Fruit fly (Drosophila melanogaster) whole organism, prepupa: ENCODE results near the gene CG32099.

ENCODE experiments used
- Blimp-1 ChIP-seq: fragments of 200-800 bp; sonication (Bioruptor generic); optimal IDR thresholded peaks from 3 replicates; lab custom pipeline; 2017; ENCODE audit warnings: missing biosample characterization, missing genetic modification characterization, mild to moderate bottlenecking, moderate library complexity, missing genetic modification reagents
- CG10631 ChIP-seq: fragments of 200-800 bp; sonication (Bioruptor generic); optimal IDR thresholded peaks from 2 replicates; lab custom pipeline; 2016; ENCODE audit warnings: missing biosample characterization, missing genetic modification characterization
- CG10669 ChIP-seq: fragments of 200-800 bp; sonication (Bioruptor generic); optimal IDR thresholded peaks from 3 replicates; lab custom pipeline; 2018; ENCODE audit warnings: missing biosample characterization, mild to moderate bottlenecking, missing genetic modification characterization, moderate library complexity
- CG11294 ChIP-seq: fragments of 200-800 bp; sonication (Bioruptor generic); IDR thresholded peaks from 2 replicates; pipeline ENCODE4 v1.3.6; 2022; ENCODE audit warnings: missing biosample characterization, missing genetic modification characterization
- CG11762 ChIP-seq: fragments of 200-800 bp; sonication (Bioruptor generic); optimal IDR thresholded peaks from 3 replicates; lab custom pipeline; 2016; ENCODE audit warnings: missing biosample characterization, missing genetic modification characterization; ENCODE audit not compliant: insufficient read depth
- CG11902 ChIP-seq: fragments of 200-800 bp; sonication (Bioruptor generic); optimal IDR thresholded peaks from 3 replicates; lab custom pipeline; 2016; ENCODE audit warnings: missing biosample characterization, missing genetic modification characterization
- CG15336 ChIP-seq: fragments of 200-800 bp; sonication (Bioruptor generic); IDR thresholded peaks from 2 replicates; pipeline ENCODE4 v1.3.6; 2022; ENCODE audit warnings: missing biosample characterization, missing genetic modification characterization
- CG1621 ChIP-seq: fragments of 200-800 bp; sonication (Bioruptor generic); optimal IDR thresholded peaks from 3 replicates; lab custom pipeline; 2018; ENCODE audit warnings: missing biosample characterization, mild to moderate bottlenecking, missing genetic modification characterization
- CG3032 ChIP-seq: fragments of 200-800 bp; optimal IDR thresholded peaks from 2 replicates; lab custom pipeline; 2019; ENCODE audit warnings: missing biosample characterization, mild to moderate bottlenecking, missing genetic modification characterization, moderate library complexity
- CG31627 ChIP-seq: fragments of 200-800 bp; sonication (Bioruptor generic); optimal IDR thresholded peaks from 3 replicates; lab custom pipeline; 2016; ENCODE audit warnings: missing biosample characterization, missing genetic modification characterization
- CG32006 ChIP-seq: fragments of 200-800 bp; sonication (Bioruptor generic); optimal IDR thresholded peaks from 3 replicates; lab custom pipeline; 2017; ENCODE audit warnings: missing biosample characterization, mild to moderate bottlenecking, missing genetic modification characterization
- CG34406 ChIP-seq: fragments of 200-800 bp; sonication (Bioruptor generic); optimal IDR thresholded peaks from 3 replicates; lab custom pipeline; 2016; ENCODE audit warnings: missing biosample characterization, missing genetic modification characterization
- CG4318 ChIP-seq: fragments of 200-800 bp; sonication (Bioruptor generic); optimal IDR thresholded peaks from 3 replicates; lab custom pipeline; 2017; ENCODE audit warnings: missing biosample characterization, mild to moderate bottlenecking, missing genetic modification characterization
- CG6163 ChIP-seq: fragments of 200-800 bp; sonication (Bioruptor generic); IDR thresholded peaks from 3 replicates; pipeline ENCODE4 v1.3.6; 2022; ENCODE audit warnings: missing biosample characterization, missing genetic modification characterization
- CG6276 ChIP-seq: fragments of 200-800 bp; sonication (Bioruptor generic); optimal IDR thresholded peaks from 2 replicates; lab custom pipeline; 2017; ENCODE audit warnings: missing biosample characterization, mild to moderate bottlenecking, missing genetic modification characterization
- CG6792 ChIP-seq: fragments of 200-800 bp; sonication (Bioruptor generic); optimal IDR thresholded peaks from 3 replicates; lab custom pipeline; 2016; ENCODE audit warnings: missing biosample characterization, missing genetic modification characterization
- CG6808 ChIP-seq: fragments of 200-800 bp; sonication (Bioruptor generic); optimal IDR thresholded peaks from 3 replicates; lab custom pipeline; 2017; ENCODE audit warnings: missing biosample characterization, missing genetic modification characterization, mild to moderate bottlenecking, moderate library complexity, missing genetic modification reagents
- CG6854 ChIP-seq: fragments of 200-800 bp; sonication (Bioruptor generic); optimal IDR thresholded peaks from 2 replicates; lab custom pipeline; 2017; ENCODE audit warnings: missing biosample characterization, mild to moderate bottlenecking, missing genetic modification characterization
- CG7368 ChIP-seq: fragments of 200-800 bp; sonication (Bioruptor generic); optimal IDR thresholded peaks from 3 replicates; lab custom pipeline; 2016; ENCODE audit warnings: missing biosample characterization, missing genetic modification characterization
- CG8319 ChIP-seq: fragments of 200-800 bp; sonication (Bioruptor generic); optimal IDR thresholded peaks from 3 replicates; lab custom pipeline; 2016; ENCODE audit warnings: missing biosample characterization, missing genetic modification characterization
- Eip75B ChIP-seq: fragments of 200-800 bp; sonication (Bioruptor generic); optimal IDR thresholded peaks from 3 replicates; lab custom pipeline; 2016; ENCODE audit warnings: missing biosample characterization, missing genetic modification characterization
- Ets21C ChIP-seq: fragments of 200-800 bp; sonication (Bioruptor generic); optimal IDR thresholded peaks from 3 replicates; lab custom pipeline; 2016; ENCODE audit warnings: missing biosample characterization, missing genetic modification characterization
- Gug ChIP-seq: fragments of 200-800 bp; sonication (Bioruptor generic); IDR thresholded peaks from 2 replicates; pipeline ENCODE4 v1.3.6; 2022; ENCODE audit warnings: missing biosample characterization, missing genetic modification characterization
- Hr39 ChIP-seq: fragments of 200-800 bp; sonication (Bioruptor generic); optimal IDR thresholded peaks from 2 replicates; lab custom pipeline; 2016; ENCODE audit warnings: missing biosample characterization, missing genetic modification characterization
- Lpt ChIP-seq: fragments of 200-800 bp; sonication (Bioruptor generic); optimal IDR thresholded peaks from 3 replicates; lab custom pipeline; 2016; ENCODE audit warnings: missing biosample characterization, missing genetic modification characterization
- Met ChIP-seq: fragments of 200-800 bp; sonication (Bioruptor generic); optimal IDR thresholded peaks from 3 replicates; lab custom pipeline; 2016; ENCODE audit warnings: missing biosample characterization, missing genetic modification characterization
- OdsH ChIP-seq: fragments of 200-800 bp; sonication (Bioruptor generic); optimal IDR thresholded peaks from 3 replicates; lab custom pipeline; 2016; ENCODE audit warnings: missing biosample characterization, missing genetic modification characterization
- Smox ChIP-seq: fragments of 200-800 bp; sonication (Bioruptor generic); optimal IDR thresholded peaks from 3 replicates; lab custom pipeline; 2016; ENCODE audit warnings: missing biosample characterization, missing genetic modification characterization
- Sox102F ChIP-seq: fragments of 200-800 bp; sonication (Bioruptor generic); optimal IDR thresholded peaks from 2 replicates; lab custom pipeline; 2016; ENCODE audit warnings: missing biosample characterization, mild to moderate bottlenecking, missing genetic modification characterization
- achi ChIP-seq: fragments of 200-800 bp; sonication (Bioruptor generic); optimal IDR thresholded peaks from 3 replicates; lab custom pipeline; 2016; ENCODE audit warnings: missing biosample characterization, missing genetic modification characterization
- acj6 ChIP-seq: fragments of 200-800 bp; sonication (Bioruptor generic); optimal IDR thresholded peaks from 3 replicates; lab custom pipeline; 2016; ENCODE audit warnings: missing biosample characterization, missing genetic modification characterization
- dac ChIP-seq: fragments of 200-800 bp; sonication (Bioruptor generic); optimal IDR thresholded peaks from 2 replicates; lab custom pipeline; 2017; ENCODE audit warnings: missing biosample characterization, mild to moderate bottlenecking, missing genetic modification characterization
- dsx ChIP-seq: fragments of 200-800 bp; optimal IDR thresholded peaks from 3 replicates; lab custom pipeline; 2019; ENCODE audit warnings: missing biosample characterization, mild to moderate bottlenecking, missing genetic modification characterization, moderate library complexity; ENCODE audit not compliant: poor library complexity, severe bottlenecking
- eg ChIP-seq: fragments of 200-800 bp; sonication (Bioruptor generic); IDR thresholded peaks from 3 replicates; pipeline ENCODE4 v1.3.6; 2022; ENCODE audit warnings: missing biosample characterization, missing genetic modification characterization
- esn ChIP-seq: fragments of 200-800 bp; sonication (Bioruptor generic); optimal IDR thresholded peaks from 2 replicates; lab custom pipeline; 2016; ENCODE audit warnings: missing biosample characterization, mild to moderate bottlenecking, missing genetic modification characterization, moderate library complexity
- fd59A ChIP-seq: fragments of 200-800 bp; sonication (Bioruptor generic); optimal IDR thresholded peaks from 2 replicates; lab custom pipeline; 2017; ENCODE audit warnings: missing biosample characterization, mild to moderate bottlenecking, missing genetic modification characterization, missing genetic modification reagents
- fd85E ChIP-seq: fragments of 200-800 bp; sonication (Bioruptor generic); optimal IDR thresholded peaks from 3 replicates; lab custom pipeline; 2016; ENCODE audit warnings: missing biosample characterization, missing genetic modification characterization
- fkh ChIP-seq: fragments of 200-800 bp; sonication (Bioruptor generic); optimal IDR thresholded peaks from 3 replicates; lab custom pipeline; 2017; ENCODE audit warnings: missing biosample characterization, mild to moderate bottlenecking, missing genetic modification characterization, moderate library complexity
- net ChIP-seq: fragments of 200-800 bp; sonication (Bioruptor generic); optimal IDR thresholded peaks from 3 replicates; lab custom pipeline; 2016; ENCODE audit warnings: missing biosample characterization, missing genetic modification characterization
- pdm3 ChIP-seq: fragments of 200-800 bp; sonication (Bioruptor generic); optimal IDR thresholded peaks from 3 replicates; lab custom pipeline; 2016; ENCODE audit warnings: missing biosample characterization, missing genetic modification characterization
- salr ChIP-seq, 2 experiments: fragments of 200-800 bp; sonication (Bioruptor generic); optimal IDR thresholded peaks; 3 replicates each; lab custom pipeline; 2016 to 2018; ENCODE audit warnings: missing biosample characterization in 2 of 2, missing genetic modification characterization in 2 of 2, mild to moderate bottlenecking in 1 of 2
- spab ChIP-seq: fragments of 200-800 bp; sonication (Bioruptor generic); optimal IDR thresholded peaks from 2 replicates; lab custom pipeline; 2017; ENCODE audit warnings: missing biosample characterization, mild to moderate bottlenecking, missing genetic modification characterization, missing genetic modification reagents
- ss ChIP-seq, 2 experiments: fragments of 200-800 bp; sonication (Bioruptor generic); optimal IDR thresholded peaks; 2 replicates in 1 of 2; 3 replicates in 1 of 2; lab custom pipeline; 2017 to 2018; ENCODE audit warnings: mild to moderate bottlenecking in 2 of 2, missing biosample characterization in 2 of 2, missing genetic modification characterization in 2 of 2, moderate library complexity in 1 of 2
- svp ChIP-seq: fragments of 200-800 bp; sonication (Bioruptor generic); peaks from one replicate; lab custom pipeline; 2016; ENCODE audit warnings: missing biosample characterization, missing genetic modification characterization
- topi ChIP-seq: fragments of 200-800 bp; sonication (Bioruptor generic); optimal IDR thresholded peaks from 3 replicates; lab custom pipeline; 2016; ENCODE audit warnings: missing biosample characterization, missing genetic modification characterization

CG32099 gene

dm6 chr3L:12138113-12138899, 10.8 kb upstream of the CG32099 start, which contains the start of the genes ND-SGDH and RhoGAP68F (continued):
- TF ChIP-seq salr (GFP tag; optimal IDR thresholded peaks at IDR 0.05; lab: Kevin White, UChicago) (peak in 1 of 2 experiments; percentile 33), fd85E (GFP tag; lab: Kevin White, UChicago) (no peak), eg (GFP tag; lab: Robert Waterston, UW) (peak; percentile 67; the same call in 2 of the 3 replicates), Gug (GFP tag; lab: Robert Waterston, UW) (peak; percentile 36; the same call in 1 of the 2 replicates), CG34406 (GFP tag; lab: Kevin White, UChicago) (peak; percentile 63), Eip75B (GFP tag; lab: Kevin White, UChicago) (peak; percentile 66), CG11902 (peak; percentile 73), fkh (GFP tag; lab: Kevin White, UChicago) (peak; percentile 81), Sox102F (GFP tag; lab: Kevin White, UChicago) (peak; percentile 76), ss (GFP tag; optimal IDR thresholded peaks at IDR 0.05; lab: Kevin White, UChicago) (peak in 1 of 2 experiments; percentile 66), Met (peak; percentile 79), Ets21C (peak; percentile 79), dac (peak; percentile 4), acj6 (GFP tag; lab: Kevin White, UChicago) (peak; percentile 76), CG3032 (tag; lab: Kevin White, UChicago) (peak; percentile 79), net (GFP tag; lab: Kevin White, UChicago) (peak; percentile 54), CG11294 (peak; percentile 62; the same call in 1 of the 2 replicates), CG10669 (GFP tag; lab: Kevin White, UChicago) (peak; percentile 69), CG6792 (GFP tag; lab: Kevin White, UChicago) (peak; percentile 68), CG6808 (GFP tag; lab: Kevin White, UChicago) (peak; percentile 52), esn (GFP tag; lab: Kevin White, UChicago) (peak; percentile 84), dsx (peak; percentile 66)

DNA sequence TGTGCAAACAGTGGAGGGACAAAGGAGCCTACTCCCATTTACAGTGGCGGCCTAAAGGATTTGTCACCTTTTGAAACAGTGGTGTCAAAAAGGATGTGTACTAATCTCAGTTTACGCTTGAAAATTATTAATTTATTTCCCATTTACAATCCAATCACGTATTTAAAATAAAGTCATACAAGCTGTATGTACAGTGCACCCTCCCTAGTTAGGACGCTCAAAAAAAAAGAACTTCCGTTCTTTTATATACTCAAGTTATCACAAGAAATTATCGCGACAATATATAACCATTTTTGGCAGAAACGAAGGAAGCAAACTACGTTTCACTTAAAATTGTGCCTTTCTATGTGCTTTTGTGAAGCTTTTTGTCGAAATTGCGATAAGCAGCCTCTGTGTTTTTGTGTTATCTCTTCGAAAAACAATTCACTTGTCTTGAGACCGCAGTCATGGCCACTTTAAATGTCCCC, 9.8 kb upstream of the CG32099 start:
- TF ChIP-seq CG6792 (GFP tag; lab: Kevin White, UChicago) (peak; percentile 80), Met (no peak), CG32006 (no peak), Smox (GFP tag; lab: Kevin White, UChicago) (peak; percentile 75), svp (no peak), CG6854 (GFP tag; lab: Kevin White, UChicago) (no peak), CG10669 (GFP tag; lab: Kevin White, UChicago) (no peak), fkh (GFP tag; lab: Kevin White, UChicago) (no peak), acj6 (GFP tag; lab: Kevin White, UChicago) (peak; percentile 70), CG8319 (GFP tag; lab: Kevin White, UChicago) (no peak), CG4318 (GFP tag; lab: Kevin White, UChicago) (no peak), dac (peak; percentile 20), CG31627 (peak; percentile 83), CG10631 (peak; percentile 75), Lpt (GFP tag; lab: Kevin White, UChicago) (peak; percentile 60), net (GFP tag; lab: Kevin White, UChicago) (no peak), salr (GFP tag; optimal IDR thresholded peaks at IDR 0.05; lab: Kevin White, UChicago) (peak; percentile 8 to 67), fd59A (GFP tag; lab: Kevin White, UChicago) (peak; percentile 34), CG7368 (GFP tag; lab: Kevin White, UChicago) (peak; percentile 63), achi (GFP tag; lab: Kevin White, UChicago) (peak; percentile 63), CG1621 (tag; lab: Kevin White, UChicago) (peak; percentile 6), Eip75B (GFP tag; lab: Kevin White, UChicago) (peak; percentile 84), CG6276 (GFP tag; lab: Kevin White, UChicago) (no peak), CG15336 (GFP tag; lab: Robert Waterston, UW) (peak; percentile 39; the same call in 1 of the 2 replicates), dsx (no peak), CG11762 (GFP tag; lab: Kevin White, UChicago) (peak; percentile 71), CG6163 (GFP tag; lab: Robert Waterston, UW) (peak; percentile 62; the same call in 2 of the 3 replicates), Blimp-1 (no peak), Hr39 (peak; percentile 79), CG34406 (GFP tag; lab: Kevin White, UChicago) (peak; percentile 67), fd85E (GFP tag; lab: Kevin White, UChicago) (peak; percentile 0), topi (GFP tag; lab: Kevin White, UChicago) (peak; percentile 79), Gug (GFP tag; lab: Robert Waterston, UW) (0 out of 2 replicates have a peak, but pooled peaks have one; percentile 20), OdsH (GFP tag; lab: Kevin White, UChicago) (peak; percentile 75), pdm3 (no peak), spab (GFP tag; lab: Kevin White, UChicago) (peak; percentile 50), CG6808 (GFP tag; lab: Kevin White, UChicago) (no peak)
